Fruit fly (Drosophila melanogaster) whole organism, adult: Measurements from ENCODE around the gene ND-B14.5B.

Experiments
- CG11617 ChIP-seq: fragments of 200-800 bp; sonication (Bioruptor generic); optimal IDR thresholded peaks from 2 replicates; lab custom pipeline; 2017; ENCODE audit warnings: mild to moderate bottlenecking, missing biosample characterization, missing genetic modification reagents, missing genetic modification characterization
- CG14711 ChIP-seq: fragments of 200-800 bp; sonication (Bioruptor generic); optimal IDR thresholded peaks from 2 replicates; lab custom pipeline; 2018; ENCODE audit warnings: missing biosample characterization, mild to moderate bottlenecking, missing genetic modification characterization, moderate library complexity
- CG1620 ChIP-seq: fragments of 200-800 bp; sonication (Bioruptor generic); optimal IDR thresholded peaks from 2 replicates; lab custom pipeline; 2016; ENCODE audit warnings: missing biosample characterization, missing genetic modification characterization
- CG33017 ChIP-seq: fragments of 200-800 bp; sonication (Bioruptor generic); optimal IDR thresholded peaks from 2 replicates; lab custom pipeline; 2018; ENCODE audit warnings: missing biosample characterization, mild to moderate bottlenecking, missing genetic modification characterization, moderate library complexity
- CG7045 ChIP-seq: fragments of 200-800 bp; sonication (Bioruptor generic); optimal IDR thresholded peaks from 2 replicates; lab custom pipeline; 2017; ENCODE audit warnings: missing biosample characterization, mild to moderate bottlenecking, missing genetic modification characterization
- CG7101 ChIP-seq: fragments of 200-800 bp; sonication (Bioruptor generic); optimal IDR thresholded peaks from 2 replicates; lab custom pipeline; 2018; ENCODE audit warnings: missing biosample characterization, mild to moderate bottlenecking, missing genetic modification characterization, moderate library complexity
- bab1 ChIP-seq: fragments of 200-800 bp; sonication (Bioruptor generic); optimal IDR thresholded peaks from 3 replicates; lab custom pipeline; 2019; ENCODE audit warnings: missing biosample characterization, mild to moderate bottlenecking, missing genetic modification characterization, moderate library complexity
- cnc ChIP-seq, 2 experiments: fragments of >200 bp; optimal IDR thresholded peaks; 2 replicates each; lab custom pipeline; 2017
- kay ChIP-seq: fragments of 200-800 bp; sonication (Bioruptor generic); peaks from one replicate; lab custom pipeline; 2016; ENCODE audit warnings: missing biosample characterization, missing genetic modification characterization, borderline replicate concordance
- ovo ChIP-seq: fragments of 200-800 bp; sonication (Bioruptor generic); optimal IDR thresholded peaks from 2 replicates; lab custom pipeline; 2016; ENCODE audit warnings: missing biosample characterization, missing genetic modification characterization
- tj ChIP-seq: fragments of 200-800 bp; sonication (Bioruptor generic); optimal IDR thresholded peaks from 3 replicates; lab custom pipeline; 2017; ENCODE audit warnings: missing biosample characterization, mild to moderate bottlenecking, missing genetic modification characterization, moderate library complexity

DNA sequence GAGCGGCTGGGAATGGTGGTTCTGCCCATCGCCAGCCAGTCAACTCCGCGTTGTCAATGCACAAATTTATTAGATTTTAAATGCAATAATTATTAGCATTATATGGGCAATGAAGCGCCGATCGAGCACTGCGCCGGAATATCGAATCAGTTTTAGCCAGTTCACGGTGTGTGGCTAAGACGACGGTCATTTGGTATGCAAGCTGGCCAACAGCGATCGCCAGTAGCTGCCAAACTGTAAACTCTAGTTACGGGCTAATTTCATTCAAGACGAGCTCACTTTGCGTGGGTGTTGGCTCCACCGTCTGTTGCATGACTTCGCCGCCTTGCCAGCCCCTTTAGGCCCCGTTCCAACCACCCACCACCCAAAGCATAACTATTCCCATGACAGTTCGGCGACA lies 10.2 kb upstream of the ND-B14.5B start:
- no peak for TF ChIP-seq CG1620 (GFP tag; lab: Kevin White, UChicago)
- no peak for TF ChIP-seq ovo (GFP tag; lab: Kevin White, UChicago)
- TF ChIP-seq kay (GFP tag; lab: Kevin White, UChicago), result no peak
- no peak for TF ChIP-seq CG33017 (tag; lab: Kevin White, UChicago)
- TF ChIP-seq bab1, result no peak
- TF ChIP-seq tj (GFP tag; lab: Kevin White, UChicago), result no peak
- TF ChIP-seq CG11617, result no peak
- TF ChIP-seq CG7101 (tag; lab: Kevin White, UChicago), result no peak
- no peak for TF ChIP-seq cnc (optimal IDR thresholded peaks at IDR 0.05; lab: Kevin White, UChicago)
- TF ChIP-seq CG14711 (tag; lab: Kevin White, UChicago), result no peak
- no peak for TF ChIP-seq CG7045
